Worm (Caenorhabditis elegans) whole organism, late embryonic: ENCODE results near the gene dhc-4.

ENCODE experiments used
- C08G9.2 ChIP-seq: sonication (generic microtip); optimal IDR thresholded peaks from 2 replicates; lab custom pipeline; 2016; ENCODE audit warnings: mild to moderate bottlenecking, missing genetic modification characterization, moderate library complexity, missing compliant biosample characterization
- T23F11.4 ChIP-seq: fragments of 200-800 bp; sonication (Bioruptor generic); optimal IDR thresholded peaks from 2 replicates; lab custom pipeline; 2018; ENCODE audit warnings: mild to moderate bottlenecking, missing genetic modification characterization, missing compliant biosample characterization
- ama-1 ChIP-seq: fragments of 150-350 bp; optimal IDR thresholded peaks from 2 replicates; lab custom pipeline; 2014
- ceh-6 ChIP-seq: fragments of 200-800 bp; sonication (Bioruptor generic); optimal IDR thresholded peaks from 2 replicates; lab custom pipeline; 2018; ENCODE audit warnings: mild to moderate bottlenecking, missing genetic modification characterization, missing compliant biosample characterization
- elt-2 ChIP-seq: sonication (generic microtip); optimal IDR thresholded peaks from 2 replicates; lab custom pipeline; 2016; ENCODE audit warnings: missing genetic modification reagents, missing genetic modification characterization, missing compliant biosample characterization
- hlh-8 ChIP-seq: sonication (generic microtip); optimal IDR thresholded peaks from 2 replicates; lab custom pipeline; 2016; ENCODE audit warnings: missing genotype, missing genetic modification characterization, missing compliant biosample characterization
- mec-3 ChIP-seq: sonication (generic microtip); optimal IDR thresholded peaks from 2 replicates; lab custom pipeline; 2016; ENCODE audit warnings: borderline replicate concordance, missing genetic modification characterization, missing compliant biosample characterization
- pat-9 ChIP-seq: fragments of 200-800 bp; sonication (Bioruptor generic); optimal IDR thresholded peaks from 2 replicates; lab custom pipeline; 2018; ENCODE audit warnings: mild to moderate bottlenecking, missing genetic modification characterization, moderate library complexity, missing compliant biosample characterization
- pha-2 ChIP-seq: sonication (generic microtip); optimal IDR thresholded peaks from 2 replicates; lab custom pipeline; 2017; ENCODE audit warnings: mild to moderate bottlenecking, missing genetic modification characterization, missing compliant biosample characterization
- pha-4 ChIP-seq: fragments of 150-350 bp; optimal IDR thresholded peaks from 2 replicates; lab custom pipeline; 2018; ENCODE audit warnings: missing biosample characterization, missing genetic modification reagents, missing genetic modification characterization
- ref-2 ChIP-seq: sonication (generic microtip); optimal IDR thresholded peaks from 2 replicates; lab custom pipeline; 2016; ENCODE audit warnings: missing genetic modification characterization, missing compliant biosample characterization
- unc-3 ChIP-seq, 2 experiments: fragments of 200-800 bp in 1 of 2; sonication (Bioruptor generic) in 1 of 2; sonication (generic microtip) in 1 of 2; conservative IDR thresholded peaks in 1 of 2; optimal IDR thresholded peaks in 1 of 2; 2 replicates each; pipeline versions ENCODE4 v1.3.6 to Lab custom; 2016 to 2022; ENCODE audit warnings: missing compliant biosample characterization in 2 of 2, missing genetic modification characterization in 2 of 2, missing genetic modification reagents in 1 of 2
- unc-55 ChIP-seq: sonication (generic microtip); optimal IDR thresholded peaks from 2 replicates; lab custom pipeline; 2017; ENCODE audit warnings: missing biosample characterization, missing genetic modification reagents, missing genetic modification characterization
- unc-86 ChIP-seq: sonication (generic microtip); optimal IDR thresholded peaks from 2 replicates; lab custom pipeline; 2016; ENCODE audit warnings: missing genetic modification characterization, missing compliant biosample characterization

DNA sequence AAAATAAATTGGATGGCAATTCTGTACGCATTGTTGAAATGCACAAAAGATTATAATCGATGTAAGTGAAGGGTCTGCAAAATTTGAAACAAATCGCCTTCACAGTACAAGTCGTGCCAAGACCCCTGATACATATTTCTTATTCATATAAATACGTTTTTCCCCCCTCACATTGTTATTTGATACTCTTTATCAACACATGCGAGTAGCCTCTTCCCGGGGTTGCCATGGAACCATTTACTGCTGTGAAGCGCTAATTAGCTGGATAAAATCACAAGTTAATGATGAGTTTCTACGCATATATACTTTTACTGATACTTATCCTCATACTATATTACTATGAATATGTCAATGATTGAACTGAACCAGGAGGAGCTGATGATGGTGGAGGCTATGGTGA, 61.6 kb downstream of the dhc-4 start, which contains the start of gene Y48A6B.14:
- TF ChIP-seq unc-3 (GFP tag; conservative IDR thresholded peaks at IDR 0.05; lab: Robert Waterston, UW), result no peak
- no peak for TF ChIP-seq unc-3 (tag; optimal IDR thresholded peaks at IDR 0.05; lab: Kevin White, UChicago)
- TF ChIP-seq pat-9 (tag; lab: Kevin White, UChicago), result no peak
- no peak for TF ChIP-seq unc-55 (GFP tag; lab: Kevin White, UChicago)
- TF ChIP-seq unc-86, result no peak
- TF ChIP-seq ama-1, result no peak
- TF ChIP-seq pha-4 (tag; lab: Kevin White, UChicago), result no peak
- no peak for TF ChIP-seq C08G9.2
- TF ChIP-seq mec-3 (tag; lab: Kevin White, UChicago), result no peak
- TF ChIP-seq ceh-6, result no peak
- no peak for TF ChIP-seq pha-2 (tag; lab: Kevin White, UChicago)
- TF ChIP-seq ref-2, result no peak
- no peak for TF ChIP-seq elt-2 (tag; lab: Kevin White, UChicago)
- no peak for TF ChIP-seq T23F11.4 (GFP tag; lab: Kevin White, UChicago)
- TF ChIP-seq hlh-8 (tag; lab: Kevin White, UChicago), result no peak
